Fruit fly (Drosophila melanogaster) whole organism, pupa: Measurements from ENCODE around the gene CG46458.

Experiments used
- CG10348 ChIP-seq: fragments of 200-800 bp; sonication (Bioruptor generic); IDR thresholded peaks from 2 replicates; pipeline ENCODE4 v1.3.6; 2022; ENCODE audit warnings: missing biosample characterization, missing genetic modification characterization
- CG12605 ChIP-seq: fragments of 200-800 bp; sonication (Bioruptor generic); IDR thresholded peaks from 2 replicates; pipeline ENCODE4 v1.3.6; 2022; ENCODE audit warnings: missing biosample characterization, missing genetic modification characterization
- CG13204 ChIP-seq: fragments of 200-800 bp; sonication (Bioruptor generic); optimal IDR thresholded peaks from 2 replicates; lab custom pipeline; 2018; ENCODE audit warnings: missing biosample characterization, mild to moderate bottlenecking, missing genetic modification characterization, moderate library complexity
- CG14655 ChIP-seq: fragments of 200-800 bp; sonication (Bioruptor generic); optimal IDR thresholded peaks from 3 replicates; lab custom pipeline; 2017; ENCODE audit warnings: mild to moderate bottlenecking, missing biosample characterization, missing genetic modification reagents, missing genetic modification characterization
- CG15710 ChIP-seq: fragments of 200-800 bp; sonication (Bioruptor generic); optimal IDR thresholded peaks from 2 replicates; lab custom pipeline; 2018; ENCODE audit warnings: missing biosample characterization, mild to moderate bottlenecking, missing genetic modification characterization, moderate library complexity
- CG17806 ChIP-seq: fragments of 200-800 bp; sonication (Bioruptor generic); optimal IDR thresholded peaks from 2 replicates; lab custom pipeline; 2018; ENCODE audit warnings: missing biosample characterization, mild to moderate bottlenecking, missing genetic modification characterization, moderate library complexity
- CG32121 ChIP-seq: fragments of 200-800 bp; sonication (Bioruptor generic); IDR thresholded peaks from 2 replicates; pipeline ENCODE4 v1.3.6; 2022; ENCODE audit warnings: missing biosample characterization, missing genetic modification characterization
- CG34367 ChIP-seq: fragments of 200-800 bp; sonication (Bioruptor generic); optimal IDR thresholded peaks from 2 replicates; lab custom pipeline; 2018; ENCODE audit warnings: missing biosample characterization, mild to moderate bottlenecking, missing genetic modification characterization
- CG4496 ChIP-seq: fragments of 200-800 bp; sonication (Bioruptor generic); IDR thresholded peaks from 3 replicates; pipeline ENCODE4 v1.3.6; 2022; ENCODE audit warnings: missing biosample characterization, missing genetic modification characterization
- CG8159 ChIP-seq: fragments of 200-800 bp; sonication (Bioruptor generic); optimal IDR thresholded peaks from 3 replicates; lab custom pipeline; 2018; ENCODE audit warnings: missing biosample characterization, mild to moderate bottlenecking, missing genetic modification characterization, moderate library complexity
- CG8301 ChIP-seq: fragments of 200-800 bp; sonication (Bioruptor generic); optimal IDR thresholded peaks from 2 replicates; lab custom pipeline; 2018; ENCODE audit warnings: missing biosample characterization, mild to moderate bottlenecking, missing genetic modification characterization
- CG9948 ChIP-seq: fragments of 200-800 bp; sonication (Bioruptor generic); optimal IDR thresholded peaks from 2 replicates; lab custom pipeline; 2018; ENCODE audit warnings: missing biosample characterization, mild to moderate bottlenecking, missing genetic modification characterization, moderate library complexity
- D1 ChIP-seq: fragments of 200-800 bp; sonication (Bioruptor generic); optimal IDR thresholded peaks from 2 replicates; lab custom pipeline; 2018; ENCODE audit warnings: missing biosample characterization, mild to moderate bottlenecking, missing genetic modification characterization, moderate library complexity
- EcR ChIP-seq: fragments of 200-800 bp; sonication (Bioruptor generic); optimal IDR thresholded peaks from 3 replicates; lab custom pipeline; 2019; ENCODE audit warnings: missing biosample characterization, missing genetic modification characterization, mild to moderate bottlenecking, moderate library complexity, missing genetic modification reagents
- Ets98B ChIP-seq: fragments of 200-800 bp; sonication (Bioruptor generic); IDR thresholded peaks from 2 replicates; pipeline ENCODE4 v1.3.6; 2022; ENCODE audit warnings: missing biosample characterization, missing genetic modification characterization
- Pif1A ChIP-seq: fragments of 200-800 bp; sonication (Bioruptor generic); optimal IDR thresholded peaks from 3 replicates; lab custom pipeline; 2016; ENCODE audit warnings: missing biosample characterization, missing genetic modification characterization
- Pif1B ChIP-seq: fragments of 200-800 bp; sonication (Bioruptor generic); optimal IDR thresholded peaks from 3 replicates; lab custom pipeline; 2016; ENCODE audit warnings: missing biosample characterization, missing genetic modification characterization
- Snoo ChIP-seq: fragments of 200-800 bp; sonication (Bioruptor generic); optimal IDR thresholded peaks from 3 replicates; lab custom pipeline; 2017; ENCODE audit warnings: missing biosample characterization, mild to moderate bottlenecking, missing genetic modification characterization, inconsistent platforms
- fd96Ca ChIP-seq: fragments of 200-800 bp; sonication (Bioruptor generic); IDR thresholded peaks from 3 replicates; pipeline ENCODE4 v1.3.6; 2022; ENCODE audit warnings: missing biosample characterization, missing genetic modification characterization
- gl ChIP-seq: fragments of 200-800 bp; sonication (Bioruptor generic); optimal IDR thresholded peaks from 2 replicates; lab custom pipeline; 2018; ENCODE audit warnings: missing biosample characterization, mild to moderate bottlenecking, missing genetic modification characterization
- rn ChIP-seq: fragments of 200-800 bp; sonication (Bioruptor generic); IDR thresholded peaks from 2 replicates; pipeline ENCODE4 v1.3.6; 2022; ENCODE audit warnings: missing biosample characterization, missing genetic modification characterization

The CG46458 gene

dm6 chr3R:6960777-6961176 lies 2.6 kb upstream of the CG46458 start:
- TF ChIP-seq Snoo (tag; lab: Kevin White, UChicago) = no peak
- no peak for TF ChIP-seq CG4496 (GFP tag; lab: Robert Waterston, UW)
- no peak for TF ChIP-seq CG15710
- TF ChIP-seq CG9948 (tag; lab: Kevin White, UChicago) = no peak
- TF ChIP-seq CG17806 (tag; lab: Kevin White, UChicago) = no peak
- TF ChIP-seq D1 (tag; lab: Kevin White, UChicago) = no peak
- TF ChIP-seq CG13204 (GFP tag; lab: Kevin White, UChicago) = no peak
- TF ChIP-seq CG34367 = no peak
- no peak for TF ChIP-seq CG12605 (GFP tag; lab: Robert Waterston, UW)
- no peak for TF ChIP-seq Pif1B (GFP tag; lab: Kevin White, UChicago)
- TF ChIP-seq gl (tag; lab: Kevin White, UChicago) = no peak
- TF ChIP-seq Ets98B = no peak
- no peak for TF ChIP-seq CG8301 (tag; lab: Kevin White, UChicago)
- TF ChIP-seq rn (GFP tag; lab: Robert Waterston, UW) = no peak

- TF ChIP-seq CG8301 (tag; lab: Kevin White, UChicago) (no peak), fd96Ca (GFP tag; lab: Robert Waterston, UW) (no peak), CG12605 (GFP tag; lab: Robert Waterston, UW) (no peak), Ets98B (no peak), gl (tag; lab: Kevin White, UChicago) (no peak)
Measured at dm6 chr3R:6956749-6957148, 1.4 kb downstream of the CG46458 start.

- TF ChIP-seq CG14655 (GFP tag; lab: Kevin White, UChicago) = peak; percentile 81
- peak; percentile 16 for TF ChIP-seq Pif1B (GFP tag; lab: Kevin White, UChicago)
- TF ChIP-seq rn (GFP tag; lab: Robert Waterston, UW) = no peak
- TF ChIP-seq CG15710 = peak; percentile 55
- TF ChIP-seq EcR (GFP tag; lab: Kevin White, UChicago) = no peak
- peak; percentile 20 for TF ChIP-seq CG34367
- peak; percentile 62 for TF ChIP-seq CG9948 (tag; lab: Kevin White, UChicago)
- TF ChIP-seq CG17806 (tag; lab: Kevin White, UChicago) = peak; percentile 51
- no peak for TF ChIP-seq CG32121 (GFP tag; lab: Robert Waterston, UW)
- TF ChIP-seq D1 (tag; lab: Kevin White, UChicago) = no peak
- peak; percentile 32 for TF ChIP-seq Pif1A
- no peak for TF ChIP-seq Snoo (tag; lab: Kevin White, UChicago)
- peak; percentile 73 for TF ChIP-seq CG8159 (tag; lab: Kevin White, UChicago)
- TF ChIP-seq CG8301 (tag; lab: Kevin White, UChicago) = peak; percentile 69
Measured at dm6 chr3R:6954539-6954938, 3.6 kb downstream of the CG46458 start.

dm6 chr3R:6953160-6953559 lies 5.0 kb downstream of the CG46458 start:
- TF ChIP-seq CG9948 (tag; lab: Kevin White, UChicago) (no peak), CG15710 (no peak), CG12605 (GFP tag; lab: Robert Waterston, UW) (no peak), Pif1B (GFP tag; lab: Kevin White, UChicago) (no peak), gl (tag; lab: Kevin White, UChicago) (no peak), CG17806 (tag; lab: Kevin White, UChicago) (no peak), CG34367 (no peak), CG8159 (tag; lab: Kevin White, UChicago) (no peak), Pif1A (no peak)

dm6 chr3R:6952683-6953082 lies 5.5 kb downstream of the CG46458 start:
- TF ChIP-seq CG34367 (no peak), CG12605 (GFP tag; lab: Robert Waterston, UW) (no peak), Snoo (tag; lab: Kevin White, UChicago) (no peak), CG8159 (tag; lab: Kevin White, UChicago) (no peak), CG10348 (GFP tag; lab: Robert Waterston, UW) (no peak), Ets98B (no peak), D1 (tag; lab: Kevin White, UChicago) (no peak), rn (GFP tag; lab: Robert Waterston, UW) (no peak), CG17806 (tag; lab: Kevin White, UChicago) (no peak)

dm6 chr3R:6951090-6951489 lies 7.1 kb downstream of the CG46458 start:
- TF ChIP-seq Ets98B (peak; percentile 81), rn (GFP tag; lab: Robert Waterston, UW) (peak; percentile 34; the same call in 1 of the 2 replicates), CG17806 (tag; lab: Kevin White, UChicago) (peak; percentile 72), CG8159 (tag; lab: Kevin White, UChicago) (peak; percentile 71), EcR (GFP tag; lab: Kevin White, UChicago) (no peak), CG10348 (GFP tag; lab: Robert Waterston, UW) (no peak), CG15710 (peak; percentile 79), Pif1A (peak; percentile 81), CG14655 (GFP tag; lab: Kevin White, UChicago) (peak; percentile 86), CG9948 (tag; lab: Kevin White, UChicago) (peak; percentile 72), CG12605 (GFP tag; lab: Robert Waterston, UW) (peak; percentile 59), CG4496 (GFP tag; lab: Robert Waterston, UW) (peak; percentile 81), CG13204 (GFP tag; lab: Kevin White, UChicago) (peak; percentile 44), D1 (tag; lab: Kevin White, UChicago) (peak; percentile 29), CG34367 (peak; percentile 83), fd96Ca (GFP tag; lab: Robert Waterston, UW) (peak; percentile 84), CG8301 (tag; lab: Kevin White, UChicago) (peak; percentile 84), Snoo (tag; lab: Kevin White, UChicago) (peak; percentile 65), gl (tag; lab: Kevin White, UChicago) (peak; percentile 40), Pif1B (GFP tag; lab: Kevin White, UChicago) (peak; percentile 82), CG32121 (GFP tag; lab: Robert Waterston, UW) (no peak)
